Worm (Caenorhabditis elegans) whole organism, L1 larva: Measurements from ENCODE around the gene T04B8.5.

Source experiments
- C16A3.4 ChIP-seq: fragments of 150-350 bp; optimal IDR thresholded peaks from 2 replicates; lab custom pipeline; 2014; ENCODE audit warnings: missing biosample characterization, missing genetic modification characterization
- F16B12.6 ChIP-seq: fragments of 150-350 bp; optimal IDR thresholded peaks from 2 replicates; lab custom pipeline; 2014; ENCODE audit warnings: missing biosample characterization, missing genetic modification characterization
- alr-1 ChIP-seq: fragments of 200-800 bp; sonication (Bioruptor generic); optimal IDR thresholded peaks from 2 replicates; lab custom pipeline; 2018; ENCODE audit warnings: borderline replicate concordance, mild to moderate bottlenecking, missing genetic modification characterization, missing compliant biosample characterization
- aly-2 ChIP-seq: fragments of 150-350 bp; optimal IDR thresholded peaks from 2 replicates; lab custom pipeline; 2014; ENCODE audit warnings: missing biosample characterization, missing genetic modification characterization
- ama-1 ChIP-seq: fragments of 150-350 bp; optimal IDR thresholded peaks from 2 replicates; lab custom pipeline; 2014
- blmp-1 ChIP-seq: fragments of 150-350 bp; optimal IDR thresholded peaks from 2 replicates; lab custom pipeline; 2014; ENCODE audit warnings: missing biosample characterization, missing genetic modification characterization
- ceh-8 ChIP-seq: fragments of 200-800 bp; sonication (Bioruptor generic); optimal IDR thresholded peaks from 2 replicates; lab custom pipeline; 2018; ENCODE audit warnings: mild to moderate bottlenecking, missing genetic modification characterization, moderate library complexity, missing compliant biosample characterization
- ceh-82 ChIP-seq, 3 experiments: fragments of 150-350 bp in 1 of 3; sonication (generic microtip) in 2 of 3; optimal IDR thresholded peaks; 2 replicates each; lab custom pipeline; 2014 to 2017; ENCODE audit warnings: missing biosample characterization in 3 of 3, missing genetic modification characterization in 3 of 3
- ceh-88 ChIP-seq: fragments of 200-800 bp; sonication (Bioruptor generic); IDR thresholded peaks from 2 replicates; pipeline ENCODE4 v1.3.6; 2022; ENCODE audit warnings: missing genetic modification characterization, missing compliant biosample characterization
- dpl-1 ChIP-seq, 3 experiments: fragments of 150-350 bp in 2 of 3; sonication (generic microtip) in 1 of 3; optimal IDR thresholded peaks; 2 replicates each; lab custom pipeline; 2014 to 2017; ENCODE audit warnings: missing biosample characterization in 3 of 3, missing genetic modification characterization in 3 of 3, missing genetic modification reagents in 3 of 3
- dsc-1 ChIP-seq: sonication (generic microtip); optimal IDR thresholded peaks from 2 replicates; lab custom pipeline; 2016; ENCODE audit warnings: mild to moderate bottlenecking, missing genetic modification characterization, missing compliant biosample characterization
- efl-1 ChIP-seq, 4 experiments: fragments of 150-350 bp; optimal IDR thresholded peaks in 3 of 4; peaks in 1 of 4; 1 replicate in 1 of 4; 2 replicates in 3 of 4; lab custom pipeline; 2014; ENCODE audit warnings: missing biosample characterization in 2 of 4, missing genetic modification characterization in 2 of 4, missing genetic modification reagents in 2 of 4
- elt-3 ChIP-seq, 6 experiments: fragments of 150-350 bp in 1 of 6; sonication (generic microtip); optimal IDR thresholded peaks; 2 replicates each; lab custom pipeline; 2017 to 2018; ENCODE audit warnings: missing biosample characterization in 6 of 6, missing genetic modification characterization in 6 of 6, inconsistent platforms in 1 of 6
- grh-1 ChIP-seq: fragments of 200-800 bp; sonication (Bioruptor generic); IDR thresholded peaks from 2 replicates; pipeline ENCODE4 v1.3.6; 2022; ENCODE audit warnings: missing genetic modification reagents, missing genetic modification characterization, missing compliant biosample characterization
- hlh-17 ChIP-seq: fragments of 200-800 bp; sonication (Bioruptor generic); optimal IDR thresholded peaks from 2 replicates; lab custom pipeline; 2018; ENCODE audit warnings: missing genetic modification characterization, mild to moderate bottlenecking, missing compliant biosample characterization, moderate library complexity, borderline replicate concordance
- hlh-4 ChIP-seq: sonication (generic microtip); optimal IDR thresholded peaks from 2 replicates; lab custom pipeline; 2016; ENCODE audit warnings: mild to moderate bottlenecking, missing genetic modification characterization, missing compliant biosample characterization
- irx-1 ChIP-seq: sonication (generic microtip); optimal IDR thresholded peaks from 2 replicates; lab custom pipeline; 2016; ENCODE audit warnings: missing genetic modification characterization, missing compliant biosample characterization
- jun-1 ChIP-seq: fragments of 150-350 bp; optimal IDR thresholded peaks from 2 replicates; lab custom pipeline; 2014; ENCODE audit warnings: missing biosample characterization, missing genetic modification reagents, missing genetic modification characterization
- lin-13 ChIP-seq: fragments of 150-350 bp; optimal IDR thresholded peaks from 2 replicates; lab custom pipeline; 2014; ENCODE audit warnings: missing biosample characterization, missing genetic modification reagents, missing genetic modification characterization
- lin-14 ChIP-seq: fragments of 200-800 bp; sonication (Bioruptor generic); optimal IDR thresholded peaks from 2 replicates; lab custom pipeline; 2018; ENCODE audit warnings: mild to moderate bottlenecking, missing genetic modification characterization, moderate library complexity, missing compliant biosample characterization
- lin-35 ChIP-seq, 2 experiments: fragments of 150-350 bp; optimal IDR thresholded peaks; 2 replicates each; lab custom pipeline; 2014; ENCODE audit warnings: missing biosample characterization in 2 of 2, missing genetic modification characterization in 2 of 2, missing genetic modification reagents in 2 of 2
- lir-3 ChIP-seq: sonication (generic microtip); optimal IDR thresholded peaks from 2 replicates; lab custom pipeline; 2016; ENCODE audit warnings: mild to moderate bottlenecking, missing genetic modification characterization, moderate library complexity, missing compliant biosample characterization; ENCODE audit not compliant: poor library complexity
- lsy-2 ChIP-seq, 2 experiments: fragments of 150-350 bp; optimal IDR thresholded peaks; 2 replicates each; lab custom pipeline; 2014; ENCODE audit warnings: missing biosample characterization in 2 of 2, missing genetic modification characterization in 2 of 2
- mab-9 ChIP-seq: fragments of 200-800 bp; sonication (Bioruptor generic); IDR thresholded peaks from 2 replicates; pipeline ENCODE4 v1.3.6; 2022; ENCODE audit warnings: missing genetic modification reagents, missing genetic modification characterization, missing compliant biosample characterization
- mdl-1 ChIP-seq, 2 experiments: fragments of 150-350 bp; optimal IDR thresholded peaks; 2 replicates each; lab custom pipeline; 2014 to 2017; ENCODE audit warnings: missing biosample characterization in 2 of 2, missing genetic modification characterization in 2 of 2, inconsistent platforms in 1 of 2
- mep-1 ChIP-seq: fragments of 150-350 bp; optimal IDR thresholded peaks from 2 replicates; lab custom pipeline; 2014; ENCODE audit warnings: missing biosample characterization, missing genetic modification characterization
- nhr-19 ChIP-seq: fragments of 200-800 bp; sonication (Bioruptor generic); conservative IDR thresholded peaks from 2 replicates; pipeline ENCODE4 v1.3.6; 2022; ENCODE audit warnings: missing genetic modification characterization, missing compliant biosample characterization
- nhr-20 ChIP-seq: sonication (generic microtip); optimal IDR thresholded peaks from 2 replicates; lab custom pipeline; 2016; ENCODE audit warnings: mild to moderate bottlenecking, missing genetic modification characterization, missing compliant biosample characterization
- nhr-71 ChIP-seq: sonication (generic microtip); optimal IDR thresholded peaks from 2 replicates; lab custom pipeline; 2016; ENCODE audit warnings: mild to moderate bottlenecking, missing genetic modification characterization, moderate library complexity, missing compliant biosample characterization
- nhr-76 ChIP-seq: sonication (generic microtip); optimal IDR thresholded peaks from 2 replicates; lab custom pipeline; 2017; ENCODE audit warnings: missing biosample characterization, missing genetic modification characterization
- nhr-77 ChIP-seq: fragments of 150-350 bp; optimal IDR thresholded peaks from 2 replicates; lab custom pipeline; 2014; ENCODE audit warnings: missing biosample characterization, missing genetic modification characterization
- nhr-84 ChIP-seq: sonication (generic microtip); optimal IDR thresholded peaks from 2 replicates; lab custom pipeline; 2017; ENCODE audit warnings: missing biosample characterization, missing genetic modification characterization
- nhr-85 ChIP-seq: sonication (generic microtip); peaks from one replicate; lab custom pipeline; 2016; ENCODE audit warnings: missing genetic modification characterization, inconsistent platforms, missing compliant biosample characterization
- nhr-90 ChIP-seq: sonication (generic microtip); optimal IDR thresholded peaks from 2 replicates; lab custom pipeline; 2016; ENCODE audit warnings: mild to moderate bottlenecking, missing genetic modification characterization, missing compliant biosample characterization; ENCODE audit not compliant: poor library complexity
- pag-3 ChIP-seq: sonication (generic microtip); optimal IDR thresholded peaks from 2 replicates; lab custom pipeline; 2017; ENCODE audit warnings: missing genetic modification characterization, mild to moderate bottlenecking, missing compliant biosample characterization, antibody characterized with exemption, borderline replicate concordance; ENCODE audit not compliant: insufficient read depth
- pax-3 ChIP-seq: fragments of 200-800 bp; sonication (Bioruptor generic); optimal IDR thresholded peaks from 2 replicates; lab custom pipeline; 2018; ENCODE audit warnings: mild to moderate bottlenecking, missing genetic modification characterization, moderate library complexity, missing compliant biosample characterization
- pqm-1 ChIP-seq: sonication (generic microtip); optimal IDR thresholded peaks from 3 replicates; lab custom pipeline; 2017; ENCODE audit warnings: missing biosample characterization, missing genetic modification characterization
- rnt-1 ChIP-seq: sonication (generic microtip); optimal IDR thresholded peaks from 2 replicates; lab custom pipeline; 2016; ENCODE audit warnings: mild to moderate bottlenecking, missing genetic modification characterization, moderate library complexity, missing compliant biosample characterization
- snu-23 ChIP-seq: sonication (generic microtip); optimal IDR thresholded peaks from 2 replicates; lab custom pipeline; 2016; ENCODE audit warnings: missing genetic modification characterization, missing compliant biosample characterization
- sox-4 ChIP-seq: sonication (generic microtip); optimal IDR thresholded peaks from 2 replicates; lab custom pipeline; 2016; ENCODE audit warnings: missing genetic modification characterization, missing compliant biosample characterization
- swsn-7 ChIP-seq: sonication (generic microtip); optimal IDR thresholded peaks from 2 replicates; lab custom pipeline; 2016; ENCODE audit warnings: missing genetic modification characterization, missing compliant biosample characterization
- tbx-2 ChIP-seq: sonication (generic microtip); optimal IDR thresholded peaks from 2 replicates; lab custom pipeline; 2016; ENCODE audit warnings: missing genetic modification characterization, missing compliant biosample characterization
- unc-130 ChIP-seq: fragments of 150-350 bp; optimal IDR thresholded peaks from 2 replicates; lab custom pipeline; 2017; ENCODE audit warnings: missing biosample characterization, missing genetic modification characterization, inconsistent platforms
- unc-86 ChIP-seq: sonication (generic microtip); optimal IDR thresholded peaks from 2 replicates; lab custom pipeline; 2016; ENCODE audit warnings: missing genetic modification characterization, missing compliant biosample characterization
- unc-98 ChIP-seq: fragments of 200-800 bp; sonication (Bioruptor generic); IDR thresholded peaks from 2 replicates; pipeline ENCODE4 v1.3.6; 2022; ENCODE audit warnings: missing genetic modification characterization, missing compliant biosample characterization
- vab-15 ChIP-seq: sonication (generic microtip); optimal IDR thresholded peaks from 2 replicates; lab custom pipeline; 2017; ENCODE audit warnings: missing genotype, mild to moderate bottlenecking, missing genetic modification characterization, missing compliant biosample characterization
- zip-4 ChIP-seq: fragments of 200-800 bp; sonication (Bioruptor generic); optimal IDR thresholded peaks from 2 replicates; lab custom pipeline; 2018; ENCODE audit warnings: mild to moderate bottlenecking, missing genetic modification characterization, moderate library complexity, missing compliant biosample characterization

Gene T04B8.5

DNA sequence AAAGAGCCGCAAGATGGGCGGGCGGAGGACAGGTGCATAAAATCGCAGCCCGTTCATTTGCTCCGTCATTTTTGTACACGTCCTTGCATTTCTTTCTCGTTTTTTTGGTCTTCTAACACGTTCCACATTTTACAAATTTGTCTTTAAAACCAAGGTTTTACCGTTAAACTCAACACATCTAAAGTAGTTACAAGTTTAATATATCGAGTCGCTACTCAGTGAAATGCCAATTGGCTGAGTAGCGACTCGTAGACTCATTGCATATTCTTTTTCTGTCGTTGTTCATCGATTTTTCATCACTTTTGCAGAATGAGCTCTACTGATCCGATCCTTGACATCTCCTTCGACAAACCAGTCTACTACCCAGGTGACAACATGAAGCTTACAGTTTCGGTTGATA is 2.9 kb upstream of the T04B8.5 start, which contains the start of gene arrd-1:
Gene arrd-1 (plus strand): TSS at position 301 of the 400 bp plus-strand sequence.
- TF ChIP-seq unc-86 (tag; lab: Kevin White, UChicago), result no peak
- no peak for TF ChIP-seq sox-4 (tag; lab: Kevin White, UChicago)
- no peak for TF ChIP-seq pax-3 (tag; lab: Kevin White, UChicago)
- TF ChIP-seq hlh-17 (GFP tag; lab: Kevin White, UChicago), result no peak
- no peak for TF ChIP-seq lin-14 (GFP tag; lab: Kevin White, UChicago)
- no peak for TF ChIP-seq efl-1 (optimal IDR thresholded peaks at IDR 0.05; lab: Kevin White, UChicago)
- TF ChIP-seq efl-1 (GFP tag; optimal IDR thresholded peaks at IDR 0.05 in 1 of 2; lab: Kevin White, UChicago), result peak in 1 of 2 experiments; percentile 3
- no peak for TF ChIP-seq hlh-4 (tag; lab: Kevin White, UChicago)

DNA sequence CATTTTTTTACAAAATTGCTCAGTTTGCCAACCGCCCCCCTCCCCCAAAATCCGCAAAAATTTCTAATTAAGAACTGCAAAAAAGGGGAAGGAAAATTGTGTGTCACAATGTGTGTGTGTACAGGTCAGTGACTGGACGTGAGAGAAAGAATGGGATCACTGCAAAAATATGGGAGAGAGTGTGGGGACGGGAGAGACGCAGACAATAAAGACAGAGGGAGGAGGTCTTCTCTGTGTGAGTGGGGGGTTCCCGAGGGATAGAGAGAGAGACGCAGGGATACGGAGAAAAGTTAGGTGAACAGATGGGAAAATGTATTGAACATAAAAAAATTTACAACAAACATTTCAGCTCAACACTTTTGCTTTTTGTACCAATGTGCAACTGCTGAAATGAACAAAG is 1.6 kb upstream of the T04B8.5 start:
- TF ChIP-seq swsn-7 (tag; lab: Kevin White, UChicago) (peak; percentile 60), tbx-2 (peak; percentile 43), lin-14 (GFP tag; lab: Kevin White, UChicago) (peak; percentile 90), ceh-82 (tag; optimal IDR thresholded peaks at IDR 0.05; lab: Kevin White, UChicago) (no peak), mdl-1 (tag; optimal IDR thresholded peaks at IDR 0.05; lab: Kevin White, UChicago) (peak in 1 of 2 experiments; percentile 52), nhr-76 (no peak), irx-1 (tag; lab: Kevin White, UChicago) (no peak), alr-1 (tag; lab: Kevin White, UChicago) (no peak), nhr-77 (peak; percentile 38), dsc-1 (tag; lab: Kevin White, UChicago) (peak; percentile 56), vab-15 (tag; lab: Kevin White, UChicago) (no peak), lin-13 (GFP tag; lab: Kevin White, UChicago) (no peak), hlh-4 (tag; lab: Kevin White, UChicago) (no peak), mab-9 (GFP tag; lab: Robert Waterston, UW) (no peak), F16B12.6 (tag; lab: Kevin White, UChicago) (peak; percentile 36), unc-86 (tag; lab: Kevin White, UChicago) (no peak), unc-130 (tag; lab: Kevin White, UChicago) (no peak), nhr-90 (tag; lab: Kevin White, UChicago) (peak; percentile 59), mep-1 (tag; lab: Kevin White, UChicago) (peak; percentile 64), lir-3 (tag; lab: Kevin White, UChicago) (peak; percentile 5), nhr-84 (no peak), elt-3 (tag; optimal IDR thresholded peaks at IDR 0.05; lab: Kevin White, UChicago) (peak in 2 of 6 experiments; percentile 20 to 51), blmp-1 (tag; lab: Kevin White, UChicago) (peak; percentile 69), snu-23 (peak; percentile 79), nhr-19 (GFP tag; lab: Robert Waterston, UW) (peak; percentile 49; the same call in 1 of the 2 replicates), pag-3 (tag; lab: Kevin White, UChicago) (peak; percentile 33), rnt-1 (tag; lab: Kevin White, UChicago) (peak; percentile 71), nhr-20 (tag; lab: Kevin White, UChicago) (peak; percentile 63), nhr-85 (tag; lab: Kevin White, UChicago) (peak; percentile 89), hlh-17 (GFP tag; lab: Kevin White, UChicago) (no peak), ceh-88 (GFP tag; lab: Robert Waterston, UW) (no peak), nhr-71 (peak; percentile 77), lin-35 (GFP tag; optimal IDR thresholded peaks at IDR 0.05; lab: Kevin White, UChicago) (peak; percentile 29 to 59), zip-4 (GFP tag; lab: Kevin White, UChicago) (no peak), pax-3 (tag; lab: Kevin White, UChicago) (no peak), efl-1 (optimal IDR thresholded peaks at IDR 0.05; lab: Kevin White, UChicago) (peak; percentile 63 to 68), efl-1 (GFP tag; optimal IDR thresholded peaks at IDR 0.05 in 1 of 2; lab: Kevin White, UChicago) (peak; percentile 31 to 90), grh-1 (GFP tag; lab: Robert Waterston, UW) (peak; percentile 57; the same call in 1 of the 2 replicates), unc-98 (GFP tag; lab: Robert Waterston, UW) (peak; percentile 41; the same call in 1 of the 2 replicates), ceh-8 (GFP tag; lab: Kevin White, UChicago) (no peak), jun-1 (tag; lab: Kevin White, UChicago) (no peak), aly-2 (tag; lab: Kevin White, UChicago) (no peak), C16A3.4 (no peak), dpl-1 (GFP tag; optimal IDR thresholded peaks at IDR 0.05; lab: Kevin White, UChicago) (peak; percentile 15 to 46 (median 44)), ama-1 (lab: Kevin White, UChicago) (no peak), pqm-1 (tag; lab: Kevin White, UChicago) (no peak), lsy-2 (tag; optimal IDR thresholded peaks at IDR 0.05; lab: Kevin White, UChicago) (peak in 1 of 2 experiments; percentile 59), sox-4 (tag; lab: Kevin White, UChicago) (no peak)
